Worm (Caenorhabditis elegans) whole organism, L4/young adult: ENCODE data around the gene cest-4.

Experiments
- W03F9.2 ChIP-seq: fragments of 150-350 bp; optimal IDR thresholded peaks from 2 replicates; lab custom pipeline; 2014; ENCODE audit warnings: missing biosample characterization, missing genetic modification characterization
- dao-5 ChIP-seq: sonication (generic microtip); optimal IDR thresholded peaks from 2 replicates; lab custom pipeline; 2016; ENCODE audit warnings: missing genotype, missing genetic modification characterization, moderate library complexity, missing compliant biosample characterization
- him-1 ChIP-seq: sonication (generic microtip); optimal IDR thresholded peaks from 2 replicates; lab custom pipeline; 2016; ENCODE audit warnings: missing genotype, missing genetic modification reagents, missing genetic modification characterization, missing compliant biosample characterization

- TF ChIP-seq him-1 (tag; lab: Kevin White, UChicago) (no peak), dao-5 (no peak), W03F9.2 (tag; lab: Kevin White, UChicago) (no peak)
Measured at ce11 chrIV:6803805-6804344, 1.7 kb upstream of the cest-4 start.
